Fruit fly (Drosophila melanogaster) whole organism, embryonic: ENCODE results near the gene CG11951.

ENCODE experiments used
- CG7987 ChIP-seq: fragments of 200-800 bp; sonication (Bioruptor generic); optimal IDR thresholded peaks from 2 replicates; lab custom pipeline; 2018; ENCODE audit warnings: missing biosample characterization, mild to moderate bottlenecking, missing genetic modification characterization, moderate library complexity
- CTCF ChIP-seq: fragments of 200-800 bp; sonication (Bioruptor generic); optimal IDR thresholded peaks from 2 replicates; lab custom pipeline; 2017; ENCODE audit warnings: missing biosample characterization, mild to moderate bottlenecking, missing genetic modification characterization, moderate library complexity
- Chrac-16 ChIP-seq: fragments of 200-800 bp; sonication (Bioruptor generic); optimal IDR thresholded peaks from 3 replicates; lab custom pipeline; 2016; ENCODE audit warnings: missing biosample characterization, missing genetic modification characterization
- Hr78 ChIP-seq, 2 experiments: fragments of 200-800 bp in 1 of 2; fragments of >200 bp in 1 of 2; sonication (Bioruptor generic) in 1 of 2; optimal IDR thresholded peaks; 2 replicates each; lab custom pipeline; 2017 to 2019; ENCODE audit warnings: missing biosample characterization in 2 of 2, missing genetic modification characterization in 2 of 2, mild to moderate bottlenecking in 1 of 2, moderate library complexity in 1 of 2
- Optix ChIP-seq: fragments of 200-800 bp; sonication (Bioruptor generic); IDR thresholded peaks from 3 replicates; pipeline ENCODE4 v1.3.6; 2022; ENCODE audit warnings: missing biosample characterization, missing genetic modification characterization
- chif ChIP-seq, 2 experiments: fragments of 200-800 bp; sonication (Bioruptor generic); optimal IDR thresholded peaks; 3 replicates each; lab custom pipeline; 2016; ENCODE audit warnings: missing biosample characterization in 2 of 2, missing genetic modification characterization in 2 of 2
- dpn ChIP-seq, 2 experiments: fragments of 200-800 bp; sonication (Bioruptor generic); optimal IDR thresholded peaks; 3 replicates each; lab custom pipeline; 2016; ENCODE audit warnings: missing biosample characterization in 2 of 2, missing genetic modification characterization in 2 of 2
- sc ChIP-seq, 3 experiments: fragments of >200 bp in 2 of 3; fragments of 200-800 bp in 1 of 3; sonication (Bioruptor generic) in 1 of 3; optimal IDR thresholded peaks; 2 replicates in 2 of 3; 3 replicates in 1 of 3; lab custom pipeline; 2017; ENCODE audit warnings: mild to moderate bottlenecking in 1 of 3, missing biosample characterization in 1 of 3, missing genetic modification characterization in 1 of 3, missing genetic modification reagents in 1 of 3
- yki ChIP-seq: fragments of >200 bp; optimal IDR thresholded peaks from 3 replicates; lab custom pipeline; 2018

- TF ChIP-seq chif (GFP tag; optimal IDR thresholded peaks at IDR 0.05; lab: Kevin White, UChicago) (no peak), dpn (GFP tag; optimal IDR thresholded peaks at IDR 0.05; lab: Kevin White, UChicago) (no peak), Optix (GFP tag; lab: Robert Waterston, UW) (no peak), yki (lab: Kevin White, UChicago) (no peak), CG7987 (GFP tag; lab: Kevin White, UChicago) (no peak), CTCF (no peak), Chrac-16 (GFP tag; lab: Kevin White, UChicago) (no peak), sc (optimal IDR thresholded peaks at IDR 0.05; lab: Kevin White, UChicago) (no peak), sc (GFP tag; optimal IDR thresholded peaks at IDR 0.05; lab: Kevin White, UChicago) (no peak), Hr78 (GFP tag; optimal IDR thresholded peaks at IDR 0.05; lab: Kevin White, UChicago) (no peak)
Observed at dm6 chr3R:29217309-29217708, 21.2 kb downstream of the CG11951 start.
